Worm (Caenorhabditis elegans): ENCODE results near the gene F46C5.7.

- TF ChIP-seq tra-4 (tag; optimal IDR thresholded peaks at IDR 0.05) = no peak
- no peak for TF ChIP-seq tbx-37 (GFP tag; conservative IDR thresholded peaks at IDR 0.05)
- no peak for TF ChIP-seq aly-1 (tag; optimal IDR thresholded peaks at IDR 0.05)
- TF ChIP-seq ama-1 (optimal IDR thresholded peaks at IDR 0.05) = no peak
Measured at ce11 chrII:8792640-8793039, 46.5 kb upstream of the F46C5.7 start, which contains the start of gene idpa-2.
